Worm (Caenorhabditis elegans) whole organism, L3 larva: ENCODE measurements around the gene F49E11.2.

Experiments used
- ama-1 ChIP-seq: fragments of 150-350 bp; optimal IDR thresholded peaks from 2 replicates; lab custom pipeline; 2018
- fos-1 ChIP-seq: fragments of 150-350 bp; optimal IDR thresholded peaks from 2 replicates; lab custom pipeline; 2014; ENCODE audit warnings: missing biosample characterization, missing genetic modification characterization
- mml-1 ChIP-seq: fragments of 150-350 bp; sonication (generic microtip); optimal IDR thresholded peaks from 3 replicates; lab custom pipeline; 2014; ENCODE audit warnings: missing biosample characterization, missing genetic modification characterization
- pha-4 ChIP-seq: fragments of 150-350 bp; optimal IDR thresholded peaks from 2 replicates; lab custom pipeline; 2014; ENCODE audit warnings: missing biosample characterization, missing genetic modification reagents, missing genetic modification characterization

DNA sequence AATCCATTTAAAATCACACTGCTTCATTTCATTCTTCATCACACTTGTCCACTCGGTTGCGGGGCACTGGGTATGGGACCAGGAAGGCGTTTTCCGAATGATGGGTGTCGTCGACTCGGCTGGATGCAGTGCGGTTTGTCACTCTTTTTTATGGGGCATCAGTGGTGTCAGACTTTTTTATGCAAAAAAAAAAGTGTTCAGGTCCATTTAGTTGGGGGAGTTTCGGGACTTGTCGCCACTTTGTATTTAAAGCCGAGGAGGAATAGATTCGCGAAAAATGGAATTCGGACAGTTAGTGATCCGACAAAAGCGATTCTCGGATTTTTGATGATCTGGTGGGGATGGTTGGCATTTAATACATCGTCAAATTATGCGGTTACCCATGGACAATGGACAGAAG is 6.2 kb upstream of the F49E11.2 start:
- TF ChIP-seq pha-4 (no peak), fos-1 (tag; lab: Kevin White, UChicago) (no peak), ama-1 (lab: Kevin White, UChicago) (no peak), mml-1 (tag; lab: Kevin White, UChicago) (no peak)
